Fruit fly (Drosophila melanogaster) whole organism, embryonic: ENCODE measurements around the gene bab1.

ENCODE experiments used
- Abd-B ChIP-seq: fragments of 200-800 bp; sonication (Bioruptor generic); optimal IDR thresholded peaks from 2 replicates; lab custom pipeline; 2018; ENCODE audit warnings: missing biosample characterization, mild to moderate bottlenecking, missing genetic modification characterization, moderate library complexity
- Atf3 ChIP-seq: fragments of 200-800 bp; sonication (Bioruptor generic); optimal IDR thresholded peaks from 3 replicates; lab custom pipeline; 2016; ENCODE audit warnings: missing biosample characterization, missing genetic modification characterization
- Atf6 ChIP-seq: fragments of 200-800 bp; sonication (Bioruptor generic); IDR thresholded peaks from 2 replicates; pipeline ENCODE4 v1.3.6; 2022; ENCODE audit warnings: missing biosample characterization, missing genetic modification characterization
- Bdp1 ChIP-seq: fragments of 200-800 bp; sonication (Bioruptor generic); optimal IDR thresholded peaks from 3 replicates; lab custom pipeline; 2016; ENCODE audit warnings: missing biosample characterization, missing genetic modification characterization
- CG10267 ChIP-seq: fragments of 200-800 bp; sonication (Bioruptor generic); optimal IDR thresholded peaks from 2 replicates; lab custom pipeline; 2018; ENCODE audit warnings: missing biosample characterization, mild to moderate bottlenecking, missing genetic modification characterization, moderate library complexity
- CG10366 ChIP-seq: fragments of 200-800 bp; sonication (Bioruptor generic); IDR thresholded peaks from 2 replicates; pipeline ENCODE4 v1.3.6; 2022; ENCODE audit warnings: missing biosample characterization, missing genetic modification characterization
- CG10462 ChIP-seq: fragments of 200-800 bp; sonication (Bioruptor generic); optimal IDR thresholded peaks from 2 replicates; lab custom pipeline; 2016; ENCODE audit warnings: missing biosample characterization, missing genetic modification characterization
- CG10654 ChIP-seq: fragments of 200-800 bp; sonication (Bioruptor generic); optimal IDR thresholded peaks from 2 replicates; lab custom pipeline; 2016; ENCODE audit warnings: missing biosample characterization, missing genetic modification characterization
- CG11456 ChIP-seq: fragments of 200-800 bp; sonication (Bioruptor generic); IDR thresholded peaks from 3 replicates; pipeline ENCODE4 v1.3.6; 2022; ENCODE audit warnings: missing biosample characterization, missing genetic modification characterization
- CG12071 ChIP-seq: fragments of 200-800 bp; sonication (Bioruptor generic); optimal IDR thresholded peaks from 3 replicates; lab custom pipeline; 2018; ENCODE audit warnings: missing biosample characterization, mild to moderate bottlenecking, missing genetic modification characterization
- CG12659 ChIP-seq: fragments of 200-800 bp; sonication (Bioruptor generic); optimal IDR thresholded peaks from 3 replicates; lab custom pipeline; 2017; ENCODE audit warnings: mild to moderate bottlenecking, missing biosample characterization, missing genetic modification reagents, missing genetic modification characterization
- CG13624 ChIP-seq: fragments of 200-800 bp; sonication (Bioruptor generic); optimal IDR thresholded peaks from 2 replicates; lab custom pipeline; 2016; ENCODE audit warnings: missing biosample characterization, missing genetic modification characterization
- CG15011 ChIP-seq: fragments of 200-800 bp; sonication (Bioruptor generic); optimal IDR thresholded peaks from 3 replicates; lab custom pipeline; 2018; ENCODE audit warnings: missing biosample characterization, mild to moderate bottlenecking, missing genetic modification characterization
- CG17359 ChIP-seq: fragments of 200-800 bp; sonication (Bioruptor generic); optimal IDR thresholded peaks from 3 replicates; lab custom pipeline; 2018; ENCODE audit warnings: missing biosample characterization, mild to moderate bottlenecking, missing genetic modification characterization, moderate library complexity
- CG2199 ChIP-seq: fragments of 200-800 bp; sonication (Bioruptor generic); IDR thresholded peaks from 3 replicates; pipeline ENCODE4 v1.3.6; 2022; ENCODE audit warnings: missing biosample characterization, missing genetic modification characterization
- CG3281 ChIP-seq: fragments of 200-800 bp; sonication (Bioruptor generic); optimal IDR thresholded peaks from 3 replicates; lab custom pipeline; 2017; ENCODE audit warnings: missing biosample characterization, mild to moderate bottlenecking, missing genetic modification characterization
- CG4707 ChIP-seq: fragments of 200-800 bp; sonication (Bioruptor generic); optimal IDR thresholded peaks from 2 replicates; lab custom pipeline; 2018; ENCODE audit warnings: missing biosample characterization, mild to moderate bottlenecking, missing genetic modification characterization, moderate library complexity
- CG6791 ChIP-seq: fragments of 200-800 bp; sonication (Bioruptor generic); IDR thresholded peaks from 3 replicates; pipeline ENCODE4 v1.3.6; 2022; ENCODE audit warnings: missing biosample characterization, missing genetic modification characterization; ENCODE audit not compliant: partially characterized antibody
- CG7357 ChIP-seq: fragments of 200-800 bp; sonication (Bioruptor generic); IDR thresholded peaks from 3 replicates; pipeline ENCODE4 v1.3.6; 2022; ENCODE audit warnings: missing biosample characterization, missing genetic modification characterization
- CG8281 ChIP-seq: fragments of 200-800 bp; sonication (Bioruptor generic); optimal IDR thresholded peaks from 2 replicates; lab custom pipeline; 2018; ENCODE audit warnings: missing biosample characterization, mild to moderate bottlenecking, missing genetic modification characterization, moderate library complexity
- CrebB ChIP-seq: fragments of 200-800 bp; sonication (Bioruptor generic); optimal IDR thresholded peaks from 3 replicates; lab custom pipeline; 2018; ENCODE audit warnings: missing biosample characterization, mild to moderate bottlenecking, missing genetic modification characterization
- D19B ChIP-seq: fragments of 200-800 bp; sonication (Bioruptor generic); optimal IDR thresholded peaks from 2 replicates; lab custom pipeline; 2017; ENCODE audit warnings: missing biosample characterization, mild to moderate bottlenecking, missing genetic modification characterization
- Dref ChIP-seq: fragments of 200-800 bp; sonication (Bioruptor generic); IDR thresholded peaks from 2 replicates; pipeline ENCODE4 v1.3.6; 2022; ENCODE audit warnings: missing biosample characterization, missing genetic modification characterization
- Ets65A ChIP-seq: fragments of 200-800 bp; sonication (Bioruptor generic); peaks from one replicate; lab custom pipeline; 2016; ENCODE audit warnings: missing biosample characterization, missing genetic modification characterization
- H15 ChIP-seq: fragments of 200-800 bp; sonication (Bioruptor generic); IDR thresholded peaks from 3 replicates; pipeline ENCODE4 v1.3.6; 2022; ENCODE audit warnings: missing biosample characterization, missing genetic modification characterization
- HHEX ChIP-seq: fragments of 200-800 bp; sonication (Bioruptor generic); optimal IDR thresholded peaks from 3 replicates; lab custom pipeline; 2017; ENCODE audit warnings: missing biosample characterization, mild to moderate bottlenecking, missing genetic modification characterization, missing genetic modification reagents
- Meics ChIP-seq: fragments of 200-800 bp; sonication (Bioruptor generic); optimal IDR thresholded peaks from 2 replicates; lab custom pipeline; 2017; ENCODE audit warnings: missing biosample characterization, mild to moderate bottlenecking, missing genetic modification characterization
- Myb ChIP-seq: fragments of 200-800 bp; sonication (Bioruptor generic); optimal IDR thresholded peaks from 2 replicates; lab custom pipeline; 2016; ENCODE audit warnings: missing biosample characterization, missing genetic modification characterization
- Sox102F ChIP-seq: fragments of 200-800 bp; sonication (Bioruptor generic); optimal IDR thresholded peaks from 2 replicates; lab custom pipeline; 2018; ENCODE audit warnings: missing biosample characterization, mild to moderate bottlenecking, missing genetic modification characterization, moderate library complexity
- Spps ChIP-seq: fragments of 200-800 bp; sonication (Bioruptor generic); optimal IDR thresholded peaks from 2 replicates; lab custom pipeline; 2018; ENCODE audit warnings: missing biosample characterization, mild to moderate bottlenecking, missing genetic modification characterization
- ato ChIP-seq: fragments of 200-800 bp; sonication (Bioruptor generic); IDR thresholded peaks from 2 replicates; pipeline ENCODE4 v1.3.6; 2022; ENCODE audit warnings: missing biosample characterization, missing genetic modification characterization; ENCODE audit not compliant: partially characterized antibody
- bcd ChIP-seq: fragments of 200-800 bp; sonication (Bioruptor generic); optimal IDR thresholded peaks from 2 replicates; lab custom pipeline; 2017; ENCODE audit warnings: missing biosample characterization, mild to moderate bottlenecking, missing genetic modification characterization
- br ChIP-seq: fragments of >200 bp; optimal IDR thresholded peaks from 2 replicates; lab custom pipeline; 2017
- dati ChIP-seq: fragments of 200-800 bp; sonication (Bioruptor generic); IDR thresholded peaks from 2 replicates; pipeline ENCODE4 v1.3.6; 2022; ENCODE audit warnings: missing biosample characterization, missing genetic modification characterization
- disco-r ChIP-seq: fragments of 200-800 bp; sonication (Bioruptor generic); optimal IDR thresholded peaks from 2 replicates; lab custom pipeline; 2016; ENCODE audit warnings: missing biosample characterization, missing genetic modification characterization
- fd3F ChIP-seq: fragments of 200-800 bp; sonication (Bioruptor generic); optimal IDR thresholded peaks from 2 replicates; lab custom pipeline; 2018; ENCODE audit warnings: missing biosample characterization, mild to moderate bottlenecking, missing genetic modification characterization, moderate library complexity
- grau ChIP-seq: fragments of 200-800 bp; optimal IDR thresholded peaks from 3 replicates; lab custom pipeline; 2019; ENCODE audit warnings: missing biosample characterization, mild to moderate bottlenecking, missing genetic modification characterization, moderate library complexity
- hb ChIP-seq: fragments of 200-800 bp; sonication (Bioruptor generic); IDR thresholded peaks from 3 replicates; pipeline ENCODE4 v1.3.6; 2022; ENCODE audit warnings: missing biosample characterization, missing genetic modification characterization; ENCODE audit not compliant: partially characterized antibody
- kah ChIP-seq: fragments of 200-800 bp; sonication (Bioruptor generic); optimal IDR thresholded peaks from 2 replicates; lab custom pipeline; 2018; ENCODE audit warnings: missing biosample characterization, mild to moderate bottlenecking, missing genetic modification characterization
- org-1 ChIP-seq: fragments of 200-800 bp; sonication (Bioruptor generic); optimal IDR thresholded peaks from 2 replicates; lab custom pipeline; 2017; ENCODE audit warnings: missing biosample characterization, missing genetic modification characterization
- pan ChIP-seq, 4 experiments: fragments of >200 bp in 3 of 4; fragments of 200-800 bp in 1 of 4; sonication (Bioruptor generic) in 1 of 4; optimal IDR thresholded peaks in 3 of 4; IDR thresholded peaks in 1 of 4; 2 replicates each; pipeline versions ENCODE4 v1.3.6 to Lab custom; 2017 to 2022; ENCODE audit warnings: missing biosample characterization in 2 of 4, missing genetic modification characterization in 2 of 4, mixed read lengths in 1 of 4
- repo ChIP-seq: fragments of 200-800 bp; sonication (Bioruptor generic); optimal IDR thresholded peaks from 2 replicates; lab custom pipeline; 2016; ENCODE audit warnings: missing biosample characterization, missing genetic modification characterization
- sc ChIP-seq, 3 experiments: fragments of >200 bp in 2 of 3; fragments of 200-800 bp in 1 of 3; sonication (Bioruptor generic) in 1 of 3; optimal IDR thresholded peaks; 2 replicates in 2 of 3; 3 replicates in 1 of 3; lab custom pipeline; 2017; ENCODE audit warnings: mild to moderate bottlenecking in 1 of 3, missing biosample characterization in 1 of 3, missing genetic modification characterization in 1 of 3, missing genetic modification reagents in 1 of 3
- slp2 ChIP-seq: fragments of 200-800 bp; sonication (Bioruptor generic); optimal IDR thresholded peaks from 2 replicates; lab custom pipeline; 2016; ENCODE audit warnings: missing biosample characterization, missing genetic modification characterization
- ssp ChIP-seq: fragments of 200-800 bp; sonication (Bioruptor generic); IDR thresholded peaks from 2 replicates; pipeline ENCODE4 v1.3.6; 2022; ENCODE audit warnings: missing biosample characterization, missing genetic modification characterization
- tll ChIP-seq, 2 experiments: fragments of 200-800 bp in 1 of 2; fragments of >200 bp in 1 of 2; sonication (Bioruptor generic) in 1 of 2; optimal IDR thresholded peaks; 2 replicates each; lab custom pipeline; 2017 to 2019; ENCODE audit warnings: missing biosample characterization in 2 of 2, missing genetic modification characterization in 2 of 2, mild to moderate bottlenecking in 1 of 2, moderate library complexity in 1 of 2
- tna ChIP-seq: fragments of 200-800 bp; sonication (Bioruptor generic); IDR thresholded peaks from 2 replicates; pipeline ENCODE4 v1.3.6; 2022; ENCODE audit warnings: missing biosample characterization, missing genetic modification characterization; ENCODE audit not compliant: partially characterized antibody
- vnd ChIP-seq: fragments of 200-800 bp; sonication (Bioruptor generic); IDR thresholded peaks from 3 replicates; pipeline ENCODE4 v1.3.6; 2022; ENCODE audit warnings: missing biosample characterization, missing genetic modification characterization; ENCODE audit not compliant: partially characterized antibody
- wdn ChIP-seq: fragments of 200-800 bp; sonication (Bioruptor generic); IDR thresholded peaks from 2 replicates; pipeline ENCODE4 v1.3.6; 2022; ENCODE audit warnings: missing biosample characterization, missing genetic modification characterization

Gene bab1

DNA sequence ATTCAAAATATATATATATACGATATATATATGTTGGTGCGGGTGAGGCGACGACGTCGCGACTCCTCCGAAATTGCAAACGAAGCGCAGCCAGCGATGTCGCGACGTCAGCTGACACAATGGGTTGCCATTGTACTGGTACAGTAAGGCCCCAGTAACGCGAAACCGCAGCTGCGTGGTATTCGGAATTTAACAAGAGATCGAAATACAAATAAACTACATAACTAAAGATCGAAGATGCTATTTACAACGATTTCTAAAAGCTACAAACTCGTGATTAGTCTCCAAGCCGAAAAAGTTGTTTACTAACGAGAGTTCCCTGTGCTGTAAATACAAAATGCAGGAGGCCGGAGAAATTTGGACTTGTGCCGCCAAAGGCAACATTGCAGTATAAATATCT is 68.3 kb downstream of the bab1 start (continued):
- TF ChIP-seq bcd (peak; percentile 56), Sox102F (GFP tag; lab: Kevin White, UChicago) (peak; percentile 90), Bdp1 (GFP tag; lab: Kevin White, UChicago) (peak; percentile 27), ato (GFP tag; lab: Robert Waterston, UW) (no peak), H15 (GFP tag; lab: Robert Waterston, UW) (peak; percentile 73), tll (GFP tag; optimal IDR thresholded peaks at IDR 0.05; lab: Kevin White, UChicago) (no peak), CrebB (tag; lab: Kevin White, UChicago) (peak; percentile 10), Atf3 (GFP tag; lab: Kevin White, UChicago) (peak; percentile 50), repo (peak; percentile 39), org-1 (GFP tag; lab: Kevin White, UChicago) (peak; percentile 57), fd3F (GFP tag; lab: Kevin White, UChicago) (no peak), CG12659 (GFP tag; lab: Kevin White, UChicago) (peak; percentile 66), CG4707 (peak; percentile 73), CG13624 (GFP tag; lab: Kevin White, UChicago) (peak; percentile 57), CG2199 (peak; percentile 74; the same call in 2 of the 3 replicates), disco-r (no peak), CG7357 (GFP tag; lab: Robert Waterston, UW) (peak; percentile 38; the same call in 1 of the 3 replicates), CG10462 (GFP tag; lab: Kevin White, UChicago) (peak; percentile 58), CG3281 (GFP tag; lab: Kevin White, UChicago) (no peak), grau (tag; lab: Kevin White, UChicago) (peak; percentile 95), vnd (no peak), Dref (GFP tag; lab: Robert Waterston, UW) (no peak), Atf6 (GFP tag; lab: Robert Waterston, UW) (no peak; the same call in 1 of the 2 replicates), slp2 (GFP tag; lab: Kevin White, UChicago) (peak; percentile 39), CG15011 (no peak), pan (optimal IDR thresholded peaks at IDR 0.05; lab: Kevin White, UChicago) (no peak), pan (GFP tag; optimal IDR thresholded peaks at IDR 0.05 in 1 of 2, IDR thresholded peaks at IDR 0.05 in 1 of 2) (peak in 1 of 2 experiments; percentile 82), kah (GFP tag; lab: Kevin White, UChicago) (peak; percentile 48), CG10654 (peak; percentile 47), Spps (tag; lab: Kevin White, UChicago) (peak; percentile 18), CG8281 (peak; percentile 24), Abd-B (GFP tag; lab: Kevin White, UChicago) (no peak), Ets65A (peak; percentile 94), CG6791 (GFP tag; lab: Robert Waterston, UW) (no peak), CG10366 (peak; percentile 84), br (lab: Kevin White, UChicago) (no peak), hb (GFP tag; lab: Robert Waterston, UW) (no peak), Meics (GFP tag; lab: Kevin White, UChicago) (peak; percentile 24), D19B (GFP tag; lab: Kevin White, UChicago) (no peak), dati (peak; percentile 48), CG11456 (GFP tag; lab: Robert Waterston, UW) (peak; percentile 38; the same call in 1 of the 3 replicates), tna (GFP tag; lab: Robert Waterston, UW) (no peak), CG12071 (GFP tag; lab: Kevin White, UChicago) (peak; percentile 65), CG17359 (tag; lab: Kevin White, UChicago) (peak; percentile 85), Myb (GFP tag; lab: Kevin White, UChicago) (peak; percentile 11), sc (optimal IDR thresholded peaks at IDR 0.05; lab: Kevin White, UChicago) (no peak), sc (GFP tag; optimal IDR thresholded peaks at IDR 0.05; lab: Kevin White, UChicago) (peak; percentile 53), HHEX (GFP tag; lab: Kevin White, UChicago) (peak; percentile 63), wdn (GFP tag; lab: Robert Waterston, UW) (no peak), CG10267 (tag; lab: Kevin White, UChicago) (peak; percentile 51), ssp (GFP tag; lab: Robert Waterston, UW) (0 out of 2 replicates have a peak, but pooled peaks have one; percentile 24)
